Fruit fly (Drosophila melanogaster) whole organism, embryonic: ENCODE measurements around the gene CG10383.

Experiments used
- CG10321 ChIP-seq: fragments of 200-800 bp; sonication (Bioruptor generic); IDR thresholded peaks from 2 replicates; pipeline ENCODE4 v1.3.6; 2022; ENCODE audit warnings: missing biosample characterization, missing genetic modification characterization
- CG10366 ChIP-seq: fragments of 200-800 bp; sonication (Bioruptor generic); IDR thresholded peaks from 2 replicates; pipeline ENCODE4 v1.3.6; 2022; ENCODE audit warnings: missing biosample characterization, missing genetic modification characterization
- CG11093 ChIP-seq: fragments of 200-800 bp; sonication (Bioruptor generic); IDR thresholded peaks from 3 replicates; pipeline ENCODE4 v1.3.6; 2022; ENCODE audit warnings: missing biosample characterization, missing genetic modification characterization
- CG11504 ChIP-seq: fragments of 200-800 bp; sonication (Bioruptor generic); optimal IDR thresholded peaks from 3 replicates; lab custom pipeline; 2019; ENCODE audit warnings: missing biosample characterization, mild to moderate bottlenecking, missing genetic modification characterization, moderate library complexity
- CG12104 ChIP-seq: fragments of 200-800 bp; sonication (Bioruptor generic); optimal IDR thresholded peaks from 3 replicates; lab custom pipeline; 2016; ENCODE audit warnings: missing biosample characterization, missing genetic modification characterization
- CG15011 ChIP-seq: fragments of 200-800 bp; sonication (Bioruptor generic); optimal IDR thresholded peaks from 3 replicates; lab custom pipeline; 2018; ENCODE audit warnings: missing biosample characterization, mild to moderate bottlenecking, missing genetic modification characterization
- CG17359 ChIP-seq: fragments of 200-800 bp; sonication (Bioruptor generic); optimal IDR thresholded peaks from 3 replicates; lab custom pipeline; 2018; ENCODE audit warnings: missing biosample characterization, mild to moderate bottlenecking, missing genetic modification characterization, moderate library complexity
- CG18262 ChIP-seq: fragments of 200-800 bp; optimal IDR thresholded peaks from 3 replicates; lab custom pipeline; 2019; ENCODE audit warnings: missing biosample characterization, mild to moderate bottlenecking, missing genetic modification characterization, moderate library complexity
- CG2678 ChIP-seq: fragments of 200-800 bp; sonication (Bioruptor generic); optimal IDR thresholded peaks from 3 replicates; lab custom pipeline; 2019; ENCODE audit warnings: missing biosample characterization, mild to moderate bottlenecking, missing genetic modification characterization, moderate library complexity
- CG2889 ChIP-seq: fragments of 200-800 bp; sonication (Bioruptor generic); IDR thresholded peaks from 3 replicates; pipeline ENCODE4 v1.3.6; 2022; ENCODE audit warnings: missing biosample characterization, missing genetic modification characterization
- CG30403 ChIP-seq: fragments of 200-800 bp; sonication (Bioruptor generic); optimal IDR thresholded peaks from 3 replicates; lab custom pipeline; 2016; ENCODE audit warnings: missing biosample characterization, missing genetic modification characterization
- CG3281 ChIP-seq: fragments of 200-800 bp; sonication (Bioruptor generic); optimal IDR thresholded peaks from 3 replicates; lab custom pipeline; 2017; ENCODE audit warnings: missing biosample characterization, mild to moderate bottlenecking, missing genetic modification characterization
- CG33213 ChIP-seq: fragments of 200-800 bp; sonication (Bioruptor generic); optimal IDR thresholded peaks from 3 replicates; lab custom pipeline; 2016; ENCODE audit warnings: missing biosample characterization, missing genetic modification characterization
- CG42726 ChIP-seq: fragments of 200-800 bp; sonication (Bioruptor generic); IDR thresholded peaks from 2 replicates; pipeline ENCODE4 v1.3.6; 2022; ENCODE audit warnings: missing biosample characterization, missing genetic modification characterization; ENCODE audit not compliant: partially characterized antibody
- CG4617 ChIP-seq: fragments of 200-800 bp; sonication (Bioruptor generic); optimal IDR thresholded peaks from 3 replicates; lab custom pipeline; 2016; ENCODE audit warnings: missing biosample characterization, missing genetic modification characterization, borderline replicate concordance
- CG6683 ChIP-seq: fragments of 200-800 bp; sonication (Bioruptor generic); optimal IDR thresholded peaks from 2 replicates; lab custom pipeline; 2017; ENCODE audit warnings: missing biosample characterization, mild to moderate bottlenecking, missing genetic modification characterization, missing genetic modification reagents
- CG6813 ChIP-seq: fragments of 200-800 bp; sonication (Bioruptor generic); optimal IDR thresholded peaks from 2 replicates; lab custom pipeline; 2017; ENCODE audit warnings: missing biosample characterization, missing genetic modification characterization, mild to moderate bottlenecking, moderate library complexity, missing genetic modification reagents
- CG6854 ChIP-seq: fragments of 200-800 bp; sonication (Bioruptor generic); optimal IDR thresholded peaks from 3 replicates; lab custom pipeline; 2017; ENCODE audit warnings: missing biosample characterization, mild to moderate bottlenecking, missing genetic modification characterization
- CG7357 ChIP-seq: fragments of 200-800 bp; sonication (Bioruptor generic); IDR thresholded peaks from 3 replicates; pipeline ENCODE4 v1.3.6; 2022; ENCODE audit warnings: missing biosample characterization, missing genetic modification characterization
- CG9727 ChIP-seq: fragments of 200-800 bp; sonication (Bioruptor generic); optimal IDR thresholded peaks from 3 replicates; lab custom pipeline; 2017; ENCODE audit warnings: missing biosample characterization, mild to moderate bottlenecking, missing genetic modification characterization
- Camta ChIP-seq: fragments of 200-800 bp; sonication (Bioruptor generic); optimal IDR thresholded peaks from 2 replicates; lab custom pipeline; 2016; ENCODE audit warnings: missing biosample characterization, missing genetic modification characterization
- Dll ChIP-seq: fragments of 200-800 bp; sonication (Bioruptor generic); IDR thresholded peaks from 4 replicates; pipeline ENCODE4 v1.3.6; 2022; ENCODE audit warnings: missing biosample characterization, missing genetic modification characterization; ENCODE audit not compliant: partially characterized antibody
- Doc2 ChIP-seq: fragments of 200-800 bp; sonication (Bioruptor generic); IDR thresholded peaks from 2 replicates; pipeline ENCODE4 v1.3.6; 2022; ENCODE audit warnings: missing biosample characterization, missing genetic modification characterization
- Gsc ChIP-seq: fragments of 200-800 bp; sonication (Bioruptor generic); IDR thresholded peaks from 2 replicates; pipeline ENCODE4 v1.3.6; 2022; ENCODE audit warnings: missing biosample characterization, missing genetic modification characterization
- Hmx ChIP-seq: fragments of 200-800 bp; sonication (Bioruptor generic); optimal IDR thresholded peaks from 2 replicates; lab custom pipeline; 2016; ENCODE audit warnings: missing biosample characterization, missing genetic modification characterization
- Lhr ChIP-seq: fragments of 200-800 bp; sonication (Bioruptor generic); optimal IDR thresholded peaks from 3 replicates; lab custom pipeline; 2017; ENCODE audit warnings: mild to moderate bottlenecking, missing biosample characterization, missing genetic modification reagents, missing genetic modification characterization
- MTF-1 ChIP-seq: fragments of 200-800 bp; sonication (Bioruptor generic); optimal IDR thresholded peaks from 2 replicates; lab custom pipeline; 2018; ENCODE audit warnings: missing biosample characterization, mild to moderate bottlenecking, missing genetic modification characterization, borderline replicate concordance
- NC2α ChIP-seq: fragments of 200-800 bp; sonication (Bioruptor generic); optimal IDR thresholded peaks from 2 replicates; lab custom pipeline; 2016; ENCODE audit warnings: missing biosample characterization, missing genetic modification characterization
- Nf-YC ChIP-seq: fragments of 200-800 bp; optimal IDR thresholded peaks from 3 replicates; lab custom pipeline; 2019; ENCODE audit warnings: missing biosample characterization, mild to moderate bottlenecking, missing genetic modification characterization, moderate library complexity
- NfI ChIP-seq: fragments of 200-800 bp; sonication (Bioruptor generic); optimal IDR thresholded peaks from 3 replicates; lab custom pipeline; 2018; ENCODE audit warnings: missing biosample characterization, mild to moderate bottlenecking, missing genetic modification characterization, moderate library complexity
- Trl ChIP-seq, 3 experiments: fragments of >200 bp in 2 of 3; fragments of 200-800 bp in 1 of 3; sonication (Bioruptor generic) in 1 of 3; optimal IDR thresholded peaks; 2 replicates in 1 of 3; 3 replicates in 2 of 3; lab custom pipeline; 2016 to 2017; ENCODE audit warnings: missing biosample characterization in 1 of 3, missing genetic modification characterization in 1 of 3
- ash1 ChIP-seq: fragments of 200-800 bp; sonication (Bioruptor generic); optimal IDR thresholded peaks from 2 replicates; lab custom pipeline; 2018; ENCODE audit warnings: missing biosample characterization, mild to moderate bottlenecking, missing genetic modification characterization
- bigmax ChIP-seq: fragments of 200-800 bp; sonication (Bioruptor generic); optimal IDR thresholded peaks from 2 replicates; lab custom pipeline; 2018; ENCODE audit warnings: missing biosample characterization, mild to moderate bottlenecking, missing genetic modification characterization
- bsh ChIP-seq, 2 experiments: fragments of 200-800 bp; sonication (Bioruptor generic); optimal IDR thresholded peaks; 2 replicates each; lab custom pipeline; 2017 to 2018; ENCODE audit warnings: mild to moderate bottlenecking in 2 of 2, missing biosample characterization in 2 of 2, missing genetic modification characterization in 2 of 2, moderate library complexity in 1 of 2
- dm ChIP-seq: fragments of 200-800 bp; sonication (Bioruptor generic); optimal IDR thresholded peaks from 3 replicates; lab custom pipeline; 2016; ENCODE audit warnings: missing biosample characterization, missing genetic modification characterization
- fu2 ChIP-seq: fragments of 200-800 bp; sonication (Bioruptor generic); optimal IDR thresholded peaks from 2 replicates; lab custom pipeline; 2016; ENCODE audit warnings: missing biosample characterization, missing genetic modification characterization
- grau ChIP-seq: fragments of 200-800 bp; optimal IDR thresholded peaks from 3 replicates; lab custom pipeline; 2019; ENCODE audit warnings: missing biosample characterization, mild to moderate bottlenecking, missing genetic modification characterization, moderate library complexity
- jing ChIP-seq: fragments of 200-800 bp; sonication (Bioruptor generic); optimal IDR thresholded peaks from 2 replicates; lab custom pipeline; 2018; ENCODE audit warnings: missing biosample characterization, mild to moderate bottlenecking, missing genetic modification characterization
- maf-S ChIP-seq: fragments of 200-800 bp; sonication (Bioruptor generic); optimal IDR thresholded peaks from 2 replicates; lab custom pipeline; 2016; ENCODE audit warnings: missing biosample characterization, missing genetic modification characterization
- nerfin-1 ChIP-seq: fragments of 200-800 bp; sonication (Bioruptor generic); optimal IDR thresholded peaks from 3 replicates; lab custom pipeline; 2019; ENCODE audit warnings: missing biosample characterization, mild to moderate bottlenecking, missing genetic modification characterization, moderate library complexity
- p53 ChIP-seq: fragments of 200-800 bp; sonication (Bioruptor generic); optimal IDR thresholded peaks from 2 replicates; lab custom pipeline; 2016; ENCODE audit warnings: missing biosample characterization, missing genetic modification characterization
- pan ChIP-seq, 4 experiments: fragments of >200 bp in 3 of 4; fragments of 200-800 bp in 1 of 4; sonication (Bioruptor generic) in 1 of 4; optimal IDR thresholded peaks in 3 of 4; IDR thresholded peaks in 1 of 4; 2 replicates each; pipeline versions ENCODE4 v1.3.6 to Lab custom; 2017 to 2022; ENCODE audit warnings: missing biosample characterization in 2 of 4, missing genetic modification characterization in 2 of 4, mixed read lengths in 1 of 4
- phol ChIP-seq: fragments of 200-800 bp; sonication (Bioruptor generic); optimal IDR thresholded peaks from 3 replicates; lab custom pipeline; 2018; ENCODE audit warnings: missing biosample characterization, mild to moderate bottlenecking, missing genetic modification characterization, moderate library complexity
- prd ChIP-seq, 3 experiments: fragments of >200 bp in 2 of 3; fragments of 200-800 bp in 1 of 3; sonication (Bioruptor generic) in 1 of 3; optimal IDR thresholded peaks in 2 of 3; IDR thresholded peaks in 1 of 3; 2 replicates in 2 of 3; 3 replicates in 1 of 3; pipeline versions ENCODE4 v1.3.6 to Lab custom; 2017 to 2022; ENCODE audit warnings: missing biosample characterization in 1 of 3, missing genetic modification characterization in 1 of 3
- ranshi ChIP-seq: fragments of 200-800 bp; sonication (Bioruptor generic); IDR thresholded peaks from 2 replicates; pipeline ENCODE4 v1.3.6; 2022; ENCODE audit warnings: missing biosample characterization, missing genetic modification characterization
- slbo ChIP-seq: fragments of 200-800 bp; sonication (Bioruptor generic); IDR thresholded peaks from 2 replicates; pipeline ENCODE4 v1.3.6; 2022; ENCODE audit warnings: missing biosample characterization, missing genetic modification characterization
- tll ChIP-seq, 2 experiments: fragments of 200-800 bp in 1 of 2; fragments of >200 bp in 1 of 2; sonication (Bioruptor generic) in 1 of 2; optimal IDR thresholded peaks; 2 replicates each; lab custom pipeline; 2017 to 2019; ENCODE audit warnings: missing biosample characterization in 2 of 2, missing genetic modification characterization in 2 of 2, mild to moderate bottlenecking in 1 of 2, moderate library complexity in 1 of 2
- unc-4 ChIP-seq: fragments of 200-800 bp; sonication (Bioruptor generic); IDR thresholded peaks from 2 replicates; pipeline ENCODE4 v1.3.6; 2022; ENCODE audit warnings: missing biosample characterization, missing genetic modification characterization; ENCODE audit not compliant: partially characterized antibody
- yki ChIP-seq: fragments of >200 bp; optimal IDR thresholded peaks from 3 replicates; lab custom pipeline; 2018

Gene CG10383

dm6 chr2L:18658108-18658507 lies 37.3 kb downstream of the CG10383 start (continued):
- TF ChIP-seq jing (GFP tag; lab: Kevin White, UChicago) (no peak), CG11504 (peak; percentile 72), CG11093 (GFP tag; lab: Robert Waterston, UW) (no peak), ash1 (GFP tag; lab: Kevin White, UChicago) (no peak), p53 (GFP tag; lab: Kevin White, UChicago) (no peak), CG10321 (GFP tag; lab: Robert Waterston, UW) (no peak), Nf-YC (tag; lab: Kevin White, UChicago) (peak; percentile 9), NC2α (GFP tag; lab: Kevin White, UChicago) (no peak), yki (lab: Kevin White, UChicago) (no peak), Lhr (GFP tag; lab: Kevin White, UChicago) (no peak), pan (optimal IDR thresholded peaks at IDR 0.05; lab: Kevin White, UChicago) (no peak), pan (GFP tag; optimal IDR thresholded peaks at IDR 0.05 in 1 of 2, IDR thresholded peaks at IDR 0.05 in 1 of 2) (peak in 1 of 2 experiments; percentile 40), CG10366 (GFP tag; lab: Robert Waterston, UW) (no peak), unc-4 (no peak), CG42726 (GFP tag; lab: Robert Waterston, UW) (no peak), CG4617 (GFP tag; lab: Kevin White, UChicago) (no peak), tll (GFP tag; optimal IDR thresholded peaks at IDR 0.05; lab: Kevin White, UChicago) (no peak), slbo (GFP tag; lab: Robert Waterston, UW) (peak; percentile 41; the same call in 1 of the 2 replicates), MTF-1 (GFP tag; lab: Kevin White, UChicago) (no peak), CG7357 (GFP tag; lab: Robert Waterston, UW) (0 out of 3 replicates have a peak, but pooled peaks have one; percentile 26), Gsc (GFP tag; lab: Robert Waterston, UW) (no peak), CG2889 (GFP tag; lab: Robert Waterston, UW) (no peak), CG17359 (tag; lab: Kevin White, UChicago) (peak; percentile 28), Hmx (GFP tag; lab: Kevin White, UChicago) (no peak), CG6683 (peak; percentile 9), grau (tag; lab: Kevin White, UChicago) (peak; percentile 35), nerfin-1 (no peak), CG6813 (peak; percentile 28), bigmax (GFP tag; lab: Kevin White, UChicago) (no peak), CG15011 (GFP tag; lab: Kevin White, UChicago) (peak; percentile 31), ranshi (GFP tag; lab: Robert Waterston, UW) (no peak), CG30403 (peak; percentile 34), fu2 (GFP tag; lab: Kevin White, UChicago) (no peak), Doc2 (GFP tag; lab: Robert Waterston, UW) (no peak), Camta (no peak), CG12104 (peak; percentile 4), dm (no peak), CG18262 (tag; lab: Kevin White, UChicago) (peak; percentile 26), CG6854 (GFP tag; lab: Kevin White, UChicago) (peak; percentile 35), maf-S (no peak), CG3281 (GFP tag; lab: Kevin White, UChicago) (peak; percentile 55), CG9727 (GFP tag; lab: Kevin White, UChicago) (peak; percentile 39), phol (tag; lab: Kevin White, UChicago) (peak; percentile 1), Dll (GFP tag; lab: Robert Waterston, UW) (no peak), CG2678 (tag; lab: Kevin White, UChicago) (peak; percentile 72), NfI (GFP tag; lab: Kevin White, UChicago) (no peak), CG33213 (GFP tag; lab: Kevin White, UChicago) (no peak), Trl (optimal IDR thresholded peaks at IDR 0.05; lab: Kevin White, UChicago) (no peak), Trl (GFP tag; optimal IDR thresholded peaks at IDR 0.05; lab: Kevin White, UChicago) (no peak), bsh (GFP tag; optimal IDR thresholded peaks at IDR 0.05; lab: Kevin White, UChicago) (no peak), prd (optimal IDR thresholded peaks at IDR 0.05; lab: Kevin White, UChicago) (no peak), prd (GFP tag; IDR thresholded peaks at IDR 0.05; lab: Robert Waterston, UW) (no peak)
